Fruit fly (Drosophila melanogaster) whole organism, pupa: ENCODE data around the gene Meltrin.

Source experiments
- CG10348 ChIP-seq: fragments of 200-800 bp; sonication (Bioruptor generic); IDR thresholded peaks from 2 replicates; pipeline ENCODE4 v1.3.6; 2022; ENCODE audit warnings: missing biosample characterization, missing genetic modification characterization
- CG12605 ChIP-seq: fragments of 200-800 bp; sonication (Bioruptor generic); IDR thresholded peaks from 2 replicates; pipeline ENCODE4 v1.3.6; 2022; ENCODE audit warnings: missing biosample characterization, missing genetic modification characterization
- CG13204 ChIP-seq: fragments of 200-800 bp; sonication (Bioruptor generic); optimal IDR thresholded peaks from 2 replicates; lab custom pipeline; 2018; ENCODE audit warnings: missing biosample characterization, mild to moderate bottlenecking, missing genetic modification characterization, moderate library complexity
- CG14655 ChIP-seq: fragments of 200-800 bp; sonication (Bioruptor generic); optimal IDR thresholded peaks from 3 replicates; lab custom pipeline; 2017; ENCODE audit warnings: mild to moderate bottlenecking, missing biosample characterization, missing genetic modification reagents, missing genetic modification characterization
- CG15710 ChIP-seq: fragments of 200-800 bp; sonication (Bioruptor generic); optimal IDR thresholded peaks from 2 replicates; lab custom pipeline; 2018; ENCODE audit warnings: missing biosample characterization, mild to moderate bottlenecking, missing genetic modification characterization, moderate library complexity
- CG17806 ChIP-seq: fragments of 200-800 bp; sonication (Bioruptor generic); optimal IDR thresholded peaks from 2 replicates; lab custom pipeline; 2018; ENCODE audit warnings: missing biosample characterization, mild to moderate bottlenecking, missing genetic modification characterization, moderate library complexity
- CG32121 ChIP-seq: fragments of 200-800 bp; sonication (Bioruptor generic); IDR thresholded peaks from 2 replicates; pipeline ENCODE4 v1.3.6; 2022; ENCODE audit warnings: missing biosample characterization, missing genetic modification characterization
- CG34367 ChIP-seq: fragments of 200-800 bp; sonication (Bioruptor generic); optimal IDR thresholded peaks from 2 replicates; lab custom pipeline; 2018; ENCODE audit warnings: missing biosample characterization, mild to moderate bottlenecking, missing genetic modification characterization
- CG4496 ChIP-seq: fragments of 200-800 bp; sonication (Bioruptor generic); IDR thresholded peaks from 3 replicates; pipeline ENCODE4 v1.3.6; 2022; ENCODE audit warnings: missing biosample characterization, missing genetic modification characterization
- CG8159 ChIP-seq: fragments of 200-800 bp; sonication (Bioruptor generic); optimal IDR thresholded peaks from 3 replicates; lab custom pipeline; 2018; ENCODE audit warnings: missing biosample characterization, mild to moderate bottlenecking, missing genetic modification characterization, moderate library complexity
- CG8301 ChIP-seq: fragments of 200-800 bp; sonication (Bioruptor generic); optimal IDR thresholded peaks from 2 replicates; lab custom pipeline; 2018; ENCODE audit warnings: missing biosample characterization, mild to moderate bottlenecking, missing genetic modification characterization
- CG9948 ChIP-seq: fragments of 200-800 bp; sonication (Bioruptor generic); optimal IDR thresholded peaks from 2 replicates; lab custom pipeline; 2018; ENCODE audit warnings: missing biosample characterization, mild to moderate bottlenecking, missing genetic modification characterization, moderate library complexity
- D1 ChIP-seq: fragments of 200-800 bp; sonication (Bioruptor generic); optimal IDR thresholded peaks from 2 replicates; lab custom pipeline; 2018; ENCODE audit warnings: missing biosample characterization, mild to moderate bottlenecking, missing genetic modification characterization, moderate library complexity
- EcR ChIP-seq: fragments of 200-800 bp; sonication (Bioruptor generic); optimal IDR thresholded peaks from 3 replicates; lab custom pipeline; 2019; ENCODE audit warnings: missing biosample characterization, missing genetic modification characterization, mild to moderate bottlenecking, moderate library complexity, missing genetic modification reagents
- Ets98B ChIP-seq: fragments of 200-800 bp; sonication (Bioruptor generic); IDR thresholded peaks from 2 replicates; pipeline ENCODE4 v1.3.6; 2022; ENCODE audit warnings: missing biosample characterization, missing genetic modification characterization
- Pif1A ChIP-seq: fragments of 200-800 bp; sonication (Bioruptor generic); optimal IDR thresholded peaks from 3 replicates; lab custom pipeline; 2016; ENCODE audit warnings: missing biosample characterization, missing genetic modification characterization
- Pif1B ChIP-seq: fragments of 200-800 bp; sonication (Bioruptor generic); optimal IDR thresholded peaks from 3 replicates; lab custom pipeline; 2016; ENCODE audit warnings: missing biosample characterization, missing genetic modification characterization
- Snoo ChIP-seq: fragments of 200-800 bp; sonication (Bioruptor generic); optimal IDR thresholded peaks from 3 replicates; lab custom pipeline; 2017; ENCODE audit warnings: missing biosample characterization, mild to moderate bottlenecking, missing genetic modification characterization, inconsistent platforms
- fd96Ca ChIP-seq: fragments of 200-800 bp; sonication (Bioruptor generic); IDR thresholded peaks from 3 replicates; pipeline ENCODE4 v1.3.6; 2022; ENCODE audit warnings: missing biosample characterization, missing genetic modification characterization
- gl ChIP-seq: fragments of 200-800 bp; sonication (Bioruptor generic); optimal IDR thresholded peaks from 2 replicates; lab custom pipeline; 2018; ENCODE audit warnings: missing biosample characterization, mild to moderate bottlenecking, missing genetic modification characterization
- rn ChIP-seq: fragments of 200-800 bp; sonication (Bioruptor generic); IDR thresholded peaks from 2 replicates; pipeline ENCODE4 v1.3.6; 2022; ENCODE audit warnings: missing biosample characterization, missing genetic modification characterization

The Meltrin gene

DNA sequence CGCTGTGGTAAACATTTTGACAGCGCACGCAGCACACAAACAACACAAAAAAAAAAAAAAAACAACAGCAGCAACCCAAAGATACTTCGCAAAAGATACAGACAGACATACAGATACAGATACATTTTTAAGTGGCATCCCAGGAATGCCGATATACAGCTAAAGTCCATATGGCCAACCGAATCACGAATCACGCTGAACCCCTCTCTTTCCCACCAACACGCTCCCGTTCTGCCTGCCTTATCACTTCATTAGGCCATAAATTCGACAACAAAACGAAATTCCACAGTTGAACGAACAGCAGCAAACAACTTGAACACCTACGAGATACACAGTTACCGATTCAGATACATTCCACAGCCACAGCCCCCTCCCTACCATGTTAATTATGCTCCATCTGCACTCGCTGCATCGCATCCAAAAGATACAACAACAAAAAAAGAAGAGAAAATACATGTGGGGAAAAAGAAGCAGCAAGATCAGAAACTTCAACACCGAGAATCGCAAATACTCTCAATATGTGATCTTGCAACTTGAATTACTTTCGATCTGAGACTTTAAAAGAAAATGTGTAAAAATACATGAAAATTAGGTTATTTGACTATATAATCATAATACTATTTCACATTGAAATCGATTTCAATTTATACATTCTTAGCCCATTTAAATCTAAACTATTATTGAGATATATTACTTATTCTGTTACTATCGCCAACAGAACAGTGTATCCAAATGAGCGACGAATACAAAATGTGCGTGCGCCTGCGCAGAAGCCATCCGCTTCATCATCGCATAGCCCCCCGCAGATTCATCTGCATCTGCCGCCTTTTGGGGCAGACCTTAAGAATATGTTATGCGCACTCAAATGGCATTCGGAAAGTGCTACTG is 19.3 kb upstream of the Meltrin start:
- TF ChIP-seq CG10348 (no peak), CG8301 (tag; lab: Kevin White, UChicago) (peak; percentile 7), CG12605 (no peak), CG17806 (tag; lab: Kevin White, UChicago) (peak; percentile 29), fd96Ca (no peak), Ets98B (no peak), CG14655 (GFP tag; lab: Kevin White, UChicago) (peak; percentile 64), CG9948 (peak; percentile 58), Pif1A (peak; percentile 48), CG15710 (tag; lab: Kevin White, UChicago) (peak; percentile 53), CG32121 (GFP tag; lab: Robert Waterston, UW) (no peak), CG8159 (tag; lab: Kevin White, UChicago) (peak; percentile 53), Snoo (tag; lab: Kevin White, UChicago) (no peak), CG34367 (tag; lab: Kevin White, UChicago) (peak; percentile 20), gl (no peak), CG4496 (GFP tag; lab: Robert Waterston, UW) (0 out of 3 replicates have a peak, but pooled peaks have one; percentile 33), Pif1B (GFP tag; lab: Kevin White, UChicago) (no peak), rn (no peak), D1 (tag; lab: Kevin White, UChicago) (no peak), CG13204 (GFP tag; lab: Kevin White, UChicago) (peak; percentile 8), EcR (GFP tag; lab: Kevin White, UChicago) (peak; percentile 28)

DNA sequence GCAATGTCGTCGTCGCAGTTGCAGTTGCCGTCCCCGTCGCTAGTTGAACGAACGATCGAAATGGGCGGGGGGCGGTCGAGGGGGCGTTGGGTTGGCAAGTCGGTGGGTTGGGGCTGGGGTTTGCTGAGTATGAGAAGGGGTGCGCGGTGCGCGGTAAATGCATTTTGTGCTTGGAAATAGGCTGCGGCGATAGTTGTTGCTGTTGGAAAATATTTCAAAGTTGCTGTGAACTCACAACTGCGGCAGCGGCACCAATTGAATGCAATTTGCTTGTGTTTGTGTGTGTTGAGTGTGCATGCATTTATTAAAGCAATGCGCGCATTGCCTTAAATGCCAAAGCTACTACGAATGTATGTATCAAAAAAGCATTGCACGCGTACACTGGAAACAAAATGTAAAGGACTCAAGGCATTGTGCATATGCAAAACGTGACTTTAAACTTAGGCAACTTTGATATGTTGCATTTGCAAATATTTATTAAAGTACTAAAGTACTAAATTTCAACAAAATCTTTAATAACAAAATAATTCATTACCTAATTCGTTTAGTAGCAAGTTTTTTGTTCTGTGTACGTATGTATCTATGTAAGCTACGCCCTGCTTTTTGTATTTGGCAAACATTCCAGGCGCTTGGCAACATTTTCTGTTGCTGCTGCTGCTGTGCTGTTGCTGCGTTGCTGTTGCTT is 18.0 kb upstream of the Meltrin start:
- peak; percentile 98 for TF ChIP-seq CG14655 (GFP tag; lab: Kevin White, UChicago)
- TF ChIP-seq CG9948: peak; percentile 97
- TF ChIP-seq EcR (GFP tag; lab: Kevin White, UChicago): peak; percentile 79
- TF ChIP-seq Ets98B: peak; percentile 97
- TF ChIP-seq CG32121 (GFP tag; lab: Robert Waterston, UW): peak; percentile 98
- peak; percentile 33 for TF ChIP-seq Snoo (tag; lab: Kevin White, UChicago)
- peak; percentile 99 for TF ChIP-seq CG4496 (GFP tag; lab: Robert Waterston, UW)
- TF ChIP-seq CG13204 (GFP tag; lab: Kevin White, UChicago): peak; percentile 56
- peak; percentile 95 for TF ChIP-seq CG12605
- peak; percentile 94 for TF ChIP-seq CG17806 (tag; lab: Kevin White, UChicago)
- TF ChIP-seq fd96Ca: peak; percentile 96
- TF ChIP-seq CG8159 (tag; lab: Kevin White, UChicago): peak; percentile 88
- TF ChIP-seq gl: peak; percentile 78
- peak; percentile 98 for TF ChIP-seq CG8301 (tag; lab: Kevin White, UChicago)
- peak; percentile 93 for TF ChIP-seq CG34367 (tag; lab: Kevin White, UChicago)
- peak; percentile 92 for TF ChIP-seq Pif1B (GFP tag; lab: Kevin White, UChicago)
- TF ChIP-seq rn: peak; percentile 96
- TF ChIP-seq CG10348: peak; percentile 83
- TF ChIP-seq D1 (tag; lab: Kevin White, UChicago): peak; percentile 90
- TF ChIP-seq CG15710 (tag; lab: Kevin White, UChicago): peak; percentile 88
- peak; percentile 94 for TF ChIP-seq Pif1A

DNA sequence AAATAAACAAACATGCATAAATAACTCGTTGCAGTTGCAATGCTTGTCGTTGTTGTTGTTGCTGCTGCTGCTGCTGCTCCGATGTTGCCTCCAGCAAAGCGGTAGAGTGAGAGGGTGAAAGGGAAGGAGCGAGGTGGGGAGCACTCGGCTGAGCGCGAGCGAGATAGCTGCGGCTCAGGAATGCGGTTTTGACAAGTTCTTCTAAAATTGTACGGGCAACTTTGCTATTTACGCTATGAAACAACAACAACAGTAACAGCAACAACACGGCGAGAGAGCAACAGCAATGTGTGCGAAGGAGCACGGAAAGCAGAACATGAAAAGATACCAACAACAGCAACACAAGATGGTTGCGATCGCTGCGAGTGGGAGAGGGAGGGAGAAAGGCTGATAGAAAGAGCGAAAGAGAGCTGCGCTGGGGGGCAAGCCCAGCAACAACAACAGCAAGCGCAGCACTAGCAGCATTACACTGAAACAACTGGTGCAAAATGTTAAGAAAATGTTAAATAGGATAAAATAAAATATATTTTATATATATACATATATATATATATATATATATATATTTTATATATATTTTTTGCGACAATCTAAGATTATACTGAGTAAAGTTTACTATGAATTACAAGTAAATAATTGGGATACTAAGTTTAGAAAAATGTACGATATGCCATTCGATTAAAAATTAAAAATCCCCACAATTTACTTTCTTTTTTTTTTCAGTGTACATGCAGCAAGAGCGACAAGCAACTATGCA is 17.2 kb upstream of the Meltrin start:
- peak; percentile 92 for TF ChIP-seq CG9948
- 0 out of 2 replicates have a peak, but pooled peaks have one; percentile 13 for TF ChIP-seq rn
- peak; percentile 75 for TF ChIP-seq fd96Ca
- TF ChIP-seq CG10348: no peak
- TF ChIP-seq D1 (tag; lab: Kevin White, UChicago): peak; percentile 45
- peak; percentile 92 for TF ChIP-seq CG17806 (tag; lab: Kevin White, UChicago)
- TF ChIP-seq CG8301 (tag; lab: Kevin White, UChicago): peak; percentile 95
- peak; percentile 94 for TF ChIP-seq CG8159 (tag; lab: Kevin White, UChicago)
- no peak for TF ChIP-seq Pif1A
- peak; percentile 45 for TF ChIP-seq Ets98B
- peak; percentile 72 for TF ChIP-seq gl
- TF ChIP-seq CG4496 (GFP tag; lab: Robert Waterston, UW): peak; percentile 76; the same call in 2 of the 3 replicates
- TF ChIP-seq CG14655 (GFP tag; lab: Kevin White, UChicago): peak; percentile 81
- peak; percentile 35 for TF ChIP-seq Snoo (tag; lab: Kevin White, UChicago)
- TF ChIP-seq CG34367 (tag; lab: Kevin White, UChicago): peak; percentile 63
- TF ChIP-seq CG12605: 0 out of 2 replicates have a peak, but pooled peaks have one; percentile 8
- peak; percentile 80 for TF ChIP-seq CG15710 (tag; lab: Kevin White, UChicago)
- no peak for TF ChIP-seq Pif1B (GFP tag; lab: Kevin White, UChicago)
- TF ChIP-seq CG32121 (GFP tag; lab: Robert Waterston, UW): peak; percentile 38
- peak; percentile 78 for TF ChIP-seq CG13204 (GFP tag; lab: Kevin White, UChicago)
- TF ChIP-seq EcR (GFP tag; lab: Kevin White, UChicago): peak; percentile 88
- TF ChIP-seq, all 21 proteins: peak for 18

DNA sequence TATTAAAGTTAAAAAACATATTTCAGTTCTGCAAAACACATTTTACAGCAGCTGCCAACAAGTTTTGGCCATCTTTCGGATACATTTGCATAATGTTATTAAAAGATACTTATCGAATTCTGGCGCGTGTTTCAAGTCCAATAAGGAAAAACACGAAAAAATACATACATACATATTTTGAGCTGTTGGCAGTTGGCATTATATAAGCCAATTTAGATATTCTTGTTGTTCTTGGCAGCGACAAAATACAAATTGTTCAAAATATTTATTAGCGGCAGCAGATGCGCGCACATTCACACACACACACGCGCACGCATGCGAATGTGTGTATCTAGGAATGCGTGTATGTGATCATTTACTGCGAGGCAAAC is 16.7 kb upstream of the Meltrin start:
- TF ChIP-seq fd96Ca (no peak), D1 (tag; lab: Kevin White, UChicago) (peak; percentile 21), rn (no peak)
